Worm (Caenorhabditis elegans) whole organism, L4 larva: ENCODE measurements around the gene pks-1.
A peak's percentile ranks its signal among the peaks of the same experiment; 100 is the strongest.

Experiments
- F26F4.8 ChIP-seq: fragments of 200-800 bp; sonication (Bioruptor generic); conservative IDR thresholded peaks from 2 replicates; pipeline ENCODE4 v1.3.6; 2022; ENCODE audit warnings: missing genetic modification characterization, missing compliant biosample characterization
- F44E2.7 ChIP-seq: fragments of 200-800 bp; sonication (Bioruptor generic); IDR thresholded peaks from 2 replicates; pipeline ENCODE4 v2.1.2; 2022; ENCODE audit warnings: missing genetic modification characterization, missing compliant biosample characterization
- T26A8.4 ChIP-seq: fragments of 200-800 bp; sonication (Bioruptor generic); IDR thresholded peaks from 2 replicates; pipeline ENCODE4 v1.3.6; 2022; ENCODE audit warnings: missing genetic modification characterization, missing compliant biosample characterization
- Y75B8A.6 ChIP-seq: fragments of 200-800 bp; sonication (Bioruptor generic); IDR thresholded peaks from 2 replicates; pipeline ENCODE4 v1.3.6; 2022; ENCODE audit warnings: missing genetic modification reagents, missing genetic modification characterization, missing compliant biosample characterization
- ZK546.5 ChIP-seq, 2 experiments: sonication (generic microtip); optimal IDR thresholded peaks; 2 replicates each; lab custom pipeline; 2017; ENCODE audit warnings: missing biosample characterization in 2 of 2, missing genetic modification characterization in 2 of 2
- aha-1 ChIP-seq: fragments of 150-350 bp; peaks from one replicate; lab custom pipeline; 2014; ENCODE audit warnings: missing biosample characterization, missing genetic modification characterization
- aly-2 ChIP-seq: sonication (generic microtip); optimal IDR thresholded peaks from 2 replicates; lab custom pipeline; 2018; ENCODE audit warnings: missing biosample characterization, missing genetic modification characterization
- ceh-62 ChIP-seq: sonication (generic microtip); optimal IDR thresholded peaks from 2 replicates; lab custom pipeline; 2017; ENCODE audit warnings: missing biosample characterization, missing genetic modification characterization
- ces-1 ChIP-seq: fragments of 150-350 bp; sonication (generic microtip); optimal IDR thresholded peaks from 4 replicates; lab custom pipeline; 2014; ENCODE audit warnings: missing biosample characterization, missing genetic modification reagents, missing genetic modification characterization
- daf-16 ChIP-seq, 3 experiments: sonication (generic microtip); optimal IDR thresholded peaks; 2 replicates each; lab custom pipeline; 2016 to 2017; ENCODE audit warnings: missing genetic modification characterization in 3 of 3, missing genetic modification reagents in 3 of 3, mild to moderate bottlenecking in 2 of 3, missing compliant biosample characterization in 2 of 3, missing biosample characterization in 1 of 3, moderate library complexity in 1 of 3
- dmd-8 ChIP-seq: fragments of 200-800 bp; sonication (Bioruptor generic); IDR thresholded peaks from 2 replicates; pipeline ENCODE4 v1.3.6; 2022; ENCODE audit warnings: missing genetic modification characterization, missing compliant biosample characterization
- fkh-10 ChIP-seq: fragments of 150-350 bp; optimal IDR thresholded peaks from 2 replicates; lab custom pipeline; 2014; ENCODE audit warnings: missing biosample characterization, missing genetic modification reagents, missing genetic modification characterization
- hif-1 ChIP-seq, 2 experiments: sonication (generic microtip); optimal IDR thresholded peaks; 2 replicates each; lab custom pipeline; 2016 to 2017; ENCODE audit warnings: missing compliant biosample characterization in 2 of 2, missing genetic modification characterization in 2 of 2, missing genetic modification reagents in 2 of 2, missing genotype in 2 of 2, mild to moderate bottlenecking in 1 of 2
- hlh-30 ChIP-seq: sonication (generic microtip); optimal IDR thresholded peaks from 2 replicates; lab custom pipeline; 2017; ENCODE audit warnings: antibody characterized with exemption, mild to moderate bottlenecking, missing genetic modification characterization, missing compliant biosample characterization; ENCODE audit not compliant: insufficient read depth
- hmg-1.1 ChIP-seq: fragments of 200-800 bp; sonication (Bioruptor generic); IDR thresholded peaks from 2 replicates; pipeline ENCODE4 v1.3.6; 2022; ENCODE audit warnings: missing genetic modification reagents, missing genetic modification characterization, missing compliant biosample characterization
- lim-7 ChIP-seq: fragments of 200-800 bp; sonication (Bioruptor generic); IDR thresholded peaks from 2 replicates; pipeline ENCODE4 v1.3.6; 2022; ENCODE audit warnings: missing genetic modification characterization, missing compliant biosample characterization
- lin-1 ChIP-seq: fragments of 200-800 bp; sonication (Bioruptor generic); IDR thresholded peaks from 2 replicates; pipeline ENCODE4 v1.3.6; 2022; ENCODE audit warnings: missing genetic modification reagents, missing genetic modification characterization, missing compliant biosample characterization
- lin-13 ChIP-seq: fragments of 150-350 bp; optimal IDR thresholded peaks from 2 replicates; lab custom pipeline; 2014; ENCODE audit warnings: missing biosample characterization, missing genetic modification reagents, missing genetic modification characterization
- lin-29 ChIP-seq: fragments of 200-800 bp; sonication (Bioruptor generic); IDR thresholded peaks from 2 replicates; pipeline ENCODE4 v1.3.6; 2022; ENCODE audit warnings: missing genetic modification reagents, missing genetic modification characterization, missing compliant biosample characterization
- lin-39 ChIP-seq: fragments of 150-350 bp; optimal IDR thresholded peaks from 2 replicates; lab custom pipeline; 2014; ENCODE audit warnings: missing biosample characterization, missing genetic modification reagents, missing genetic modification characterization
- lir-3 ChIP-seq: sonication (generic microtip); optimal IDR thresholded peaks from 2 replicates; lab custom pipeline; 2016; ENCODE audit warnings: mild to moderate bottlenecking, missing genetic modification characterization, missing compliant biosample characterization
- lsy-2 ChIP-seq, 2 experiments: fragments of 150-350 bp in 1 of 2; sonication (generic microtip) in 1 of 2; optimal IDR thresholded peaks; 2 replicates each; lab custom pipeline; 2014 to 2017; ENCODE audit warnings: missing biosample characterization in 2 of 2, missing genetic modification characterization in 2 of 2
- madf-9 ChIP-seq: fragments of 200-800 bp; sonication (Bioruptor generic); conservative IDR thresholded peaks from 2 replicates; pipeline ENCODE4 v1.3.6; 2022; ENCODE audit warnings: missing genetic modification reagents, missing genetic modification characterization, missing compliant biosample characterization
- mdl-1 ChIP-seq, 2 experiments: fragments of 150-350 bp in 1 of 2; sonication (generic microtip) in 1 of 2; optimal IDR thresholded peaks; 2 replicates each; lab custom pipeline; 2014 to 2017; ENCODE audit warnings: missing biosample characterization in 2 of 2, missing genetic modification characterization in 2 of 2
- mep-1 ChIP-seq: fragments of 150-350 bp; sonication (generic microtip); optimal IDR thresholded peaks from 3 replicates; lab custom pipeline; 2014; ENCODE audit warnings: missing biosample characterization, missing genetic modification characterization
- mes-2 ChIP-seq: sonication (generic microtip); optimal IDR thresholded peaks from 2 replicates; lab custom pipeline; 2016; ENCODE audit warnings: missing genotype, mild to moderate bottlenecking, missing genetic modification characterization, missing compliant biosample characterization; ENCODE audit not compliant: poor library complexity, severe bottlenecking
- mxl-2 ChIP-seq: fragments of 200-800 bp; sonication (Bioruptor generic); conservative IDR thresholded peaks from 2 replicates; pipeline ENCODE4 v1.3.6; 2022; ENCODE audit warnings: missing genetic modification reagents, missing genetic modification characterization, missing compliant biosample characterization
- mxl-3 ChIP-seq: fragments of 200-800 bp; sonication (Bioruptor generic); optimal IDR thresholded peaks from 2 replicates; lab custom pipeline; 2018; ENCODE audit warnings: mild to moderate bottlenecking, missing genetic modification characterization, missing compliant biosample characterization
- nhr-11 ChIP-seq: fragments of 150-350 bp; optimal IDR thresholded peaks from 2 replicates; lab custom pipeline; 2014; ENCODE audit warnings: missing biosample characterization, missing genetic modification characterization
- nhr-111 ChIP-seq: fragments of 200-800 bp; sonication (Bioruptor generic); optimal IDR thresholded peaks from 2 replicates; lab custom pipeline; 2018; ENCODE audit warnings: mild to moderate bottlenecking, missing genetic modification characterization, missing compliant biosample characterization
- nhr-25 ChIP-seq: sonication (generic microtip); optimal IDR thresholded peaks from 2 replicates; lab custom pipeline; 2017; ENCODE audit warnings: missing genetic modification characterization, mild to moderate bottlenecking, missing compliant biosample characterization, antibody characterized with exemption, moderate library complexity, borderline replicate concordance; ENCODE audit not compliant: insufficient read depth
- nhr-28 ChIP-seq: fragments of 150-350 bp; optimal IDR thresholded peaks from 2 replicates; lab custom pipeline; 2014; ENCODE audit warnings: missing biosample characterization, missing genetic modification characterization
- nhr-42 ChIP-seq: fragments of 200-800 bp; sonication (Bioruptor generic); IDR thresholded peaks from 2 replicates; pipeline ENCODE4 v1.3.6; 2022; ENCODE audit warnings: missing genetic modification characterization, missing compliant biosample characterization
- nhr-48 ChIP-seq: sonication (generic microtip); optimal IDR thresholded peaks from 2 replicates; lab custom pipeline; 2016; ENCODE audit warnings: mild to moderate bottlenecking, missing genetic modification characterization, missing compliant biosample characterization
- nhr-6 ChIP-seq: fragments of 150-350 bp; optimal IDR thresholded peaks from 2 replicates; lab custom pipeline; 2014; ENCODE audit warnings: missing biosample characterization, missing genetic modification characterization
- nhr-77 ChIP-seq: fragments of 150-350 bp; optimal IDR thresholded peaks from 2 replicates; lab custom pipeline; 2014; ENCODE audit warnings: missing biosample characterization, missing genetic modification characterization
- pha-4 ChIP-seq, 2 experiments: fragments of 150-350 bp in 1 of 2; fragments of 200-800 bp in 1 of 2; sonication (Bioruptor generic) in 1 of 2; IDR thresholded peaks in 1 of 2; optimal IDR thresholded peaks in 1 of 2; 2 replicates each; pipeline versions ENCODE4 v1.3.6 to Lab custom; 2014 to 2022; ENCODE audit warnings: missing genetic modification characterization in 2 of 2, missing genetic modification reagents in 2 of 2, missing biosample characterization in 1 of 2, missing compliant biosample characterization in 1 of 2
- pqm-1 ChIP-seq: sonication (generic microtip); optimal IDR thresholded peaks from 2 replicates; lab custom pipeline; 2017; ENCODE audit warnings: missing biosample characterization, missing genetic modification characterization
- rbr-2 ChIP-seq: sonication (generic microtip); optimal IDR thresholded peaks from 2 replicates; lab custom pipeline; 2016; ENCODE audit warnings: missing genotype, missing genetic modification characterization, missing compliant biosample characterization
- sdz-12 ChIP-seq: fragments of 200-800 bp; sonication (Bioruptor generic); optimal IDR thresholded peaks from 2 replicates; lab custom pipeline; 2018; ENCODE audit warnings: mild to moderate bottlenecking, missing genetic modification characterization, missing compliant biosample characterization
- set-16 ChIP-seq: fragments of 200-800 bp; sonication (Bioruptor generic); IDR thresholded peaks from 2 replicates; pipeline ENCODE4 v1.3.6; 2022; ENCODE audit warnings: missing genetic modification reagents, missing genetic modification characterization, missing compliant biosample characterization
- snpc-1.2 ChIP-seq: fragments of 200-800 bp; sonication (Bioruptor generic); IDR thresholded peaks from 2 replicates; pipeline ENCODE4 v1.3.6; 2022; ENCODE audit warnings: missing genetic modification reagents, missing genetic modification characterization, missing compliant biosample characterization
- tra-1 ChIP-seq: fragments of 200-800 bp; sonication (Bioruptor generic); IDR thresholded peaks from 2 replicates; pipeline ENCODE4 v1.3.6; 2022; ENCODE audit warnings: missing genetic modification reagents, missing genetic modification characterization, missing compliant biosample characterization
- unc-62 ChIP-seq, 3 experiments: fragments of 150-350 bp in 1 of 3; sonication (generic microtip); optimal IDR thresholded peaks in 2 of 3; peaks in 1 of 3; 1 replicate in 1 of 3; 2 replicates in 2 of 3; lab custom pipeline; 2014 to 2017; ENCODE audit warnings: missing biosample characterization in 3 of 3, missing genetic modification characterization in 3 of 3, missing genetic modification reagents in 3 of 3, missing genotype in 1 of 3
- ztf-11 ChIP-seq: fragments of 150-350 bp; optimal IDR thresholded peaks from 2 replicates; lab custom pipeline; 2014; ENCODE audit warnings: missing biosample characterization, missing genetic modification characterization
- ztf-7 ChIP-seq: fragments of 150-350 bp; optimal IDR thresholded peaks from 2 replicates; lab custom pipeline; 2014; ENCODE audit warnings: missing biosample characterization, missing genetic modification characterization

pks-1 gene

ce11 chrX:5470111-5470745 lies 56.6 kb downstream of the pks-1 start:
- no peak for TF ChIP-seq ztf-11 (tag; lab: Kevin White, UChicago)
- TF ChIP-seq fkh-10 (GFP tag; lab: Kevin White, UChicago): no peak
- TF ChIP-seq nhr-77 (tag; lab: Kevin White, UChicago): no peak
- TF ChIP-seq aha-1 (tag; lab: Kevin White, UChicago): peak; percentile 41
- peak in 1 of 2 experiments; percentile 91 for TF ChIP-seq unc-62 (GFP tag; optimal IDR thresholded peaks at IDR 0.05 in 1 of 2; lab: Kevin White, UChicago)
- no peak for TF ChIP-seq unc-62 (tag; optimal IDR thresholded peaks at IDR 0.05; lab: Kevin White, UChicago)
- no peak for TF ChIP-seq lin-29

- TF ChIP-seq lim-7 (GFP tag; lab: Robert Waterston, UW): no peak
- TF ChIP-seq mxl-2 (GFP tag; lab: Robert Waterston, UW): no peak
- peak; percentile 86 for TF ChIP-seq mxl-3 (GFP tag; lab: Kevin White, UChicago)
- TF ChIP-seq F26F4.8 (GFP tag; lab: Robert Waterston, UW): no peak
- TF ChIP-seq rbr-2 (tag; lab: Kevin White, UChicago): peak; percentile 58
- TF ChIP-seq ceh-62: no peak
- TF ChIP-seq nhr-6: peak; percentile 66
- TF ChIP-seq lsy-2 (tag; optimal IDR thresholded peaks at IDR 0.05; lab: Kevin White, UChicago): peak; percentile 34 to 44
- no peak for TF ChIP-seq nhr-111
- TF ChIP-seq mep-1: peak; percentile 83
- no peak for TF ChIP-seq sdz-12
- TF ChIP-seq lin-1: 0 out of 2 replicates have a peak, but pooled peaks have one; percentile 60
- TF ChIP-seq nhr-77 (tag; lab: Kevin White, UChicago): peak; percentile 58
- peak; percentile 91 for TF ChIP-seq hlh-30 (tag; lab: Kevin White, UChicago)
- peak; percentile 71 for TF ChIP-seq pqm-1 (tag; lab: Kevin White, UChicago)
- peak; percentile 16 for TF ChIP-seq nhr-48 (tag; lab: Kevin White, UChicago)
- TF ChIP-seq ces-1: no peak
- TF ChIP-seq mdl-1 (tag; optimal IDR thresholded peaks at IDR 0.05; lab: Kevin White, UChicago): peak; percentile 16 to 67
- TF ChIP-seq hmg-1.1 (GFP tag; lab: Robert Waterston, UW): peak; percentile 69
- TF ChIP-seq hif-1 (tag; optimal IDR thresholded peaks at IDR 0.05; lab: Kevin White, UChicago): no peak
- 0 out of 2 replicates have a peak, but pooled peaks have one; percentile 29 for TF ChIP-seq T26A8.4 (GFP tag; lab: Robert Waterston, UW)
- TF ChIP-seq tra-1 (GFP tag; lab: Robert Waterston, UW): peak; percentile 72; the same call in 1 of the 2 replicates
- TF ChIP-seq mes-2: peak; percentile 48
- TF ChIP-seq Y75B8A.6 (GFP tag; lab: Robert Waterston, UW): no peak
- TF ChIP-seq daf-16 (GFP tag; optimal IDR thresholded peaks at IDR 0.05; lab: Kevin White, UChicago): no peak
- TF ChIP-seq daf-16 (tag; optimal IDR thresholded peaks at IDR 0.05; lab: Kevin White, UChicago): peak; percentile 34
- TF ChIP-seq lin-39: no peak
- no peak for TF ChIP-seq nhr-42 (GFP tag; lab: Robert Waterston, UW)
- TF ChIP-seq lir-3 (tag; lab: Kevin White, UChicago): no peak
- peak; percentile 91 for TF ChIP-seq aha-1 (tag; lab: Kevin White, UChicago)
- no peak for TF ChIP-seq snpc-1.2 (GFP tag; lab: Robert Waterston, UW)
- TF ChIP-seq nhr-11 (tag; lab: Kevin White, UChicago): peak; percentile 59
- TF ChIP-seq aly-2: no peak
- TF ChIP-seq ZK546.5 (tag; optimal IDR thresholded peaks at IDR 0.05; lab: Kevin White, UChicago): no peak
- peak; percentile 0 for TF ChIP-seq lin-13 (GFP tag; lab: Kevin White, UChicago)
- no peak for TF ChIP-seq F44E2.7
- TF ChIP-seq nhr-28: peak; percentile 91
- 0 out of 2 replicates have a peak, but pooled peaks have one; percentile 14 for TF ChIP-seq madf-9 (GFP tag; lab: Robert Waterston, UW)
- no peak for TF ChIP-seq pha-4 (GFP tag; IDR thresholded peaks at IDR 0.05; lab: Robert Waterston, UW)
- TF ChIP-seq pha-4 (tag; optimal IDR thresholded peaks at IDR 0.05; lab: Kevin White, UChicago): peak; percentile 45
- no peak for TF ChIP-seq ztf-7 (tag; lab: Kevin White, UChicago)
- peak; percentile 38; the same call in 1 of the 2 replicates for TF ChIP-seq set-16 (GFP tag; lab: Robert Waterston, UW)
- TF ChIP-seq dmd-8 (GFP tag; lab: Robert Waterston, UW): no peak
- TF ChIP-seq nhr-25 (tag; lab: Kevin White, UChicago): peak; percentile 95
Observed at ce11 chrX:5475164-5475576, 61.6 kb downstream of the pks-1 start.
